Worm (Caenorhabditis elegans) whole organism, dauer: Measurements from ENCODE around the gene K02G10.5.

Experiments
- unc-62 ChIP-seq: sonication (generic microtip); optimal IDR thresholded peaks from 2 replicates; lab custom pipeline; 2017; ENCODE audit warnings: missing biosample characterization, missing genetic modification reagents, missing genetic modification characterization

K02G10.5 gene

DNA sequence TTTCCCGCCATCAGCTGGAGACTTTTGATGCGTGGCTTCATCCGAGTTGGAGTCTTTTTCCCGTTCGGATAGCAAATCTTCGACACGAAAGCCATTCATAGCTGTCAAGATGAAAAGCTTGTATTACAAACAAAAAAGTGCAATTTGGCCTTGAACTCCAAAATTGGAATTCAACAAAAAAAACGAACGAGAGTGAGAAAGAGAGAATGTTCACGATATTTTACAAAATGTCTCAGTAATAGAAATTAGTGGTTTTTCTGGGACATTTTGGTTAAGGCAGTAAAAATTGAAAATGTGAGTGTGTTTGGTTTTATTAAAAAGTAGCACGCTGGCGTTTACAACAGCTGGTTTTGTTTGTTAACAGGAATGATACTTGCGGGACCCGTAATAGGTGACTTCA, 36.9 kb downstream of the K02G10.5 start, which contains the start of gene ceh-1:
ceh-1 (minus strand) TSS at position 101 of the 400 bp plus-strand sequence.
- TF ChIP-seq unc-62 (GFP tag; lab: Kevin White, UChicago) = no peak

DNA sequence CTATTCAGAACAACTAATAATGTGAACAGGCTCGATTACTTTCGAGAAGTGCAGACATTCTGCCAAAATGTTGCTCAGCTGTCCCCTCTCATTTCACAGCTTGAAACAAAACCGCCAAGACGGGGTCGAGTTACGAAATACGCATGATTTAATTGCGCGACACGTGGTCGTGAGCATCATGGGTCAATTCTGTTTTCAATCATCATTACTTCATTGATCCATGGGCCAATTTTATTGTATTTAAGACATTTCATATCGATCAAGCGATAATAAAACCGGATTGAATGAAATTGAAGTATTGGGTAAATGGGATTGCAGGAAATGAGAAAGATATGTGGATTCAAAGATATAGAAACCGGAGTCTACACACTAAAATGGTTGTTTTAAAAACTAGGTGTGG, 38.0 kb downstream of the K02G10.5 start:
- no peak for TF ChIP-seq unc-62 (GFP tag; lab: Kevin White, UChicago)

DNA sequence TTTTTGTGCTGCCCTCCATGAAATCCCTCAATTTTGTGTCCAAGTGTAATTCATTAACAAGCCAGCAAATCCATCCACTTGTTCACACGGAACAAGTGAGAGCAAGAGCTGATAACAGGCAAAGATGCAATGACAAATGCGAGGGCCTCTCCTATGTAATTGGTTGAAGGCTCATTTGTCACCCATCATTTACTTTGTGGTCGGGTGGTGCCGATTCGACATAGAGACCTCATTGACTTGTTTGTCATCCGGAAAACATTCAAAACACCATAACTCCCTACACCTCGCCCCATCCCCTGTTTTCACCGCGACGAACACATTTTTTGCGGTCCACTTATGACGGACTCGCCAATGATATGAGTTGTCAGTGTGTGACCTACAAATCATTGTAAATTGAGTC, 39.6 kb downstream of the K02G10.5 start:
- TF ChIP-seq unc-62 (GFP tag; lab: Kevin White, UChicago) = no peak

DNA sequence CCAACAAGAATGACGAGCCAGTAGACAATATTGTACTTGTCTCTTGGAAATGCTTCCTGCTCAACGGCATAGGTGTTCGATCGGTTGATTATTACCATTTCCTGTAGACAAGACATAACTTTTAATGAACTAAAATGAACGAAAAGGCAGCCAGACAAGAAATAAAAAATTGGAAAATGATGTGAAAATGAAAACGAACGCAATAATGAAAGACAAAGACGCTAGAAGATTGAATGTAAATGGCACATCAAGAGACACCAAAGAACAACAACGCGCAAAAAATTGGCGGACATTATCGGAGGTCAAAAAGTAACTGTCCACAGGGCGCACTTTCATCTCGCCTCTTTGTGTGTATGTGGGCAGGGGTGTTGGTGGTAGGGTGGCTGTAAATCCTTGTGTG, 41.9 kb downstream of the K02G10.5 start, which contains the start of gene ent-5:
ent-5 (minus strand) TSS at position 101 of the 400 bp plus-strand sequence.
- no peak for TF ChIP-seq unc-62 (GFP tag; lab: Kevin White, UChicago)

DNA sequence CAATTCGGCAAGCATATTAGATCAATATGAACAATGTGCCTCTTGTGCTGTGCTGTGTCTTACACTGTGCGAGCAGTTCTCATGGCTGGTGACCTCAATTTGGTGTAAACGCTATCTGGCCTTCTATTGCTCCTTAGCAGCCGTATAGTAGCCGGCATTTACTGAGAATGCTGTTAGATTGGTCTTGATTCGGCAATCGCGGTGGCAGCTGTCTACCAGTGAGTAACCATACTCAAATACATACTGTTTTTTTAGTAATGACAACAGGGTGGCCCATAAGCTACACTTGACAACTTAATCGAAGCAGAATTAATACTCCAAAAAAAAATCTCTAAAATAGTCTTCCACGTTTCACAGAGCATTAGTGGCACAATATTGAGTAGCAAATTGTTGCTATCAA, 43.9 kb downstream of the K02G10.5 start, which contains the start of gene C46C11.4:
C46C11.4 (minus strand) TSS at position 101 of the 400 bp plus-strand sequence.
- no peak for TF ChIP-seq unc-62 (GFP tag; lab: Kevin White, UChicago)
